Worm (Caenorhabditis elegans): ENCODE data around the gene sknr-1.

DNA sequence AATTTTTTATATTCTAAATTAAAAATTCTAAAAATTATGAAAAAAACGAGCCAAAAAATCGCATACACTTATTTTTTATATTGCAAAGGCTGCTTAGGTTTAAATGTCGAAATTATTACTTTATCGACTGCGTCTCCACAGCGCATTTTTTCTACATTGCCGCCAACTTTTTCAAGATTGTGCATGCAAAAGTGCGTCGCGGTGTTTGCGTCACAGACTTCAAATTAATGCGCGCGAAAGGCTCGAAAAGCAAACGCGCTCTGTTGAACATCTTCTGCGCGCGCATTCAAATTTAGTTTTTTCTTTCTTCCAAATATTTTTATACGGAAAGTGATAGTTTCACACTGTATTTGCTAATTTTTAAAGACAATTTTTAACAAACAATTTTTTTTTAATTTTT, 24.7 kb downstream of the sknr-1 start:
- TF ChIP-seq dmd-4 (tag; optimal IDR thresholded peaks at IDR 0.05) (no peak), lin-13 (GFP tag; optimal IDR thresholded peaks at IDR 0.05) (peak; percentile 88), nhr-11 (tag; optimal IDR thresholded peaks at IDR 0.05) (no peak), snpc-4 (tag; optimal IDR thresholded peaks at IDR 0.05) (peak; percentile 46), unc-39 (tag; optimal IDR thresholded peaks at IDR 0.05) (no peak), ceh-16 (tag; optimal IDR thresholded peaks at IDR 0.05) (no peak), lsy-2 (tag; optimal IDR thresholded peaks at IDR 0.05) (peak; percentile 69 to 90), R02D3.7 (tag; optimal IDR thresholded peaks at IDR 0.05) (no peak), fos-1 (tag; optimal IDR thresholded peaks at IDR 0.05) (peak; percentile 29), unc-62 (GFP tag; optimal IDR thresholded peaks at IDR 0.05) (no peak), egl-27 (tag; optimal IDR thresholded peaks at IDR 0.05) (no peak)

Data from whole organism, L2 larva.